Fruit fly (Drosophila melanogaster): ENCODE measurements around the gene CG31279.

The CG31279 gene

DNA sequence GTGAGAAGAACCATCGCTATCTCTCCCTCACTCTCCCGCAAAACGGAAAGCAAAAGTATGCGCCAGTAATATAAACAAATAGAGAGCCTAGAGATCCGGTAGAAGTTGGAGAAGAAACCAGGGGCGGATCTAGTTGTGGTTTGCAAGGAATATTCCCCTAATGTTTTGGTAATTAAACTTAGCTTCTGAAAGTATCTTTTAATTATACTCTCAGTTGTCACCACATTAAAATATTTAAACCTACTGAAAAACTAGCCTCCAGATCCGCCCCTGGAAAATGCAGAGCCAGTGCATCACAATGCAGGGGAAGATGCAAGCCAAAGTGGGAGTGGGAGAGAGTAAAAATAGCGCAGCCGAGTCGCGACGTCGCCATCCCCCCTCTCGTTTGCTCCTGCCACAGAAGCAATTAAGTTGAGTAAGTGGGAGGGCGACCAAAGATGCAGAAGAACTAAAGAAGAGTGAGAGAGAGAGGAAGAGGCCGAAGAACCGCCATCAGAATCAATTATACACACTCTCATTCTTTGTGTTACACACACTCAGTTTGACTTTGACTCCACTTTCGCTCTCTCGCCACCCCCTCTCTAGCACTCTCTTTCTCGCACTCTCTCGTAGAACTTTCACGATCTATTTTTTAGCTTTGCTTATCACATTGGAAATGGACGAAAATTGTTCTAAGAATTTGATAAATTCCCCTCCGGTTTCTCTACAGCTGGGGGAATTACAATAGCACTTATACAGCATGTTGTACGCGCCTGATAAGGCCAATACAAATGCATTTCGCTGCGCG lies 18.9 kb downstream of the CG31279 start (continued):
- peak; percentile 85 for TF ChIP-seq ab (GFP tag; optimal IDR thresholded peaks at IDR 0.05)
- TF ChIP-seq CG18599 (GFP tag; optimal IDR thresholded peaks at IDR 0.05) = peak; percentile 83
- no peak for TF ChIP-seq br (optimal IDR thresholded peaks at IDR 0.05)
- TF ChIP-seq BEAF-32 (GFP tag; optimal IDR thresholded peaks at IDR 0.05) = no peak
- peak; percentile 66 for TF ChIP-seq CG13123 (GFP tag; optimal IDR thresholded peaks at IDR 0.05)
- peak; percentile 40 for TF ChIP-seq Hey (tag; optimal IDR thresholded peaks at IDR 0.05)
- TF ChIP-seq gcm2 (GFP tag; optimal IDR thresholded peaks at IDR 0.05) = peak; percentile 6
- TF ChIP-seq CG1832 (GFP tag; optimal IDR thresholded peaks at IDR 0.05) = peak; percentile 60
- peak; percentile 96 for TF ChIP-seq pnt (GFP tag; optimal IDR thresholded peaks at IDR 0.05)
- TF ChIP-seq NFAT (GFP tag; IDR thresholded peaks at IDR 0.05) = peak; percentile 75
- no peak for TF ChIP-seq lov (optimal IDR thresholded peaks at IDR 0.05)
- TF ChIP-seq lov (GFP tag; IDR thresholded peaks at IDR 0.05) = peak; percentile 95
- TF ChIP-seq CG14441 (GFP tag; IDR thresholded peaks at IDR 0.05) = peak; percentile 91
- TF ChIP-seq Fer1 (GFP tag; optimal IDR thresholded peaks at IDR 0.05) = peak; percentile 45
- peak; percentile 96 for TF ChIP-seq H15 (GFP tag; IDR thresholded peaks at IDR 0.05)
- peak; percentile 93 for TF ChIP-seq CG13624 (GFP tag; optimal IDR thresholded peaks at IDR 0.05)
- TF ChIP-seq Atf-2 (GFP tag; optimal IDR thresholded peaks at IDR 0.05) = peak; percentile 87
- peak; percentile 68; the same call in 2 of the 3 replicates for TF ChIP-seq knrl (GFP tag; IDR thresholded peaks at IDR 0.05; ENCODE audit: partially characterized antibody)
- TF ChIP-seq sim (GFP tag; IDR thresholded peaks at IDR 0.05) = peak; percentile 94
- TF ChIP-seq CG9215 (GFP tag; IDR thresholded peaks at IDR 0.05) = peak; percentile 87
- peak; percentile 78 for TF ChIP-seq CG9932 (GFP tag; IDR thresholded peaks at IDR 0.05)
- peak; percentile 90 for TF ChIP-seq CG10209 (GFP tag; optimal IDR thresholded peaks at IDR 0.05)
- peak; percentile 88 for TF ChIP-seq Max (GFP tag; optimal IDR thresholded peaks at IDR 0.05)
- TF ChIP-seq abd-A (tag; optimal IDR thresholded peaks at IDR 0.05) = no peak
- TF ChIP-seq bsh (GFP tag; optimal IDR thresholded peaks at IDR 0.05) = peak; percentile 95 to 99
- peak; percentile 96 for TF ChIP-seq pum (GFP tag; optimal IDR thresholded peaks at IDR 0.05)
- TF ChIP-seq Dek (tag; optimal IDR thresholded peaks at IDR 0.05) = peak; percentile 73
- peak; percentile 34; the same call in 1 of the 2 replicates for TF ChIP-seq CG10321 (GFP tag; IDR thresholded peaks at IDR 0.05)
- TF ChIP-seq CG8281 (tag; optimal IDR thresholded peaks at IDR 0.05) = peak; percentile 82
- TF ChIP-seq bigmax (GFP tag; optimal IDR thresholded peaks at IDR 0.05) = peak; percentile 9
- peak; percentile 93 for TF ChIP-seq Oli (tag; optimal IDR thresholded peaks at IDR 0.05)
- TF ChIP-seq CG14710 (tag; optimal IDR thresholded peaks at IDR 0.05) = peak; percentile 95
- peak; percentile 81 for TF ChIP-seq CG11560 (tag; IDR thresholded peaks at IDR 0.05)
- TF ChIP-seq CG15696 (tag; optimal IDR thresholded peaks at IDR 0.05) = peak; percentile 97
- peak; percentile 36 for TF ChIP-seq CG7928 (GFP tag; optimal IDR thresholded peaks at IDR 0.05)
- TF ChIP-seq vfl (GFP tag; optimal IDR thresholded peaks at IDR 0.05) = peak; percentile 51
- peak; percentile 84 for TF ChIP-seq trh (GFP tag; optimal IDR thresholded peaks at IDR 0.05)
- TF ChIP-seq croc (GFP tag; conservative IDR thresholded peaks at IDR 0.05) = peak; percentile 97
- peak; percentile 87 for TF ChIP-seq CG10462 (GFP tag; optimal IDR thresholded peaks at IDR 0.05)
- TF ChIP-seq CG7963 (GFP tag; IDR thresholded peaks at IDR 0.05; ENCODE audit: partially characterized antibody) = peak; percentile 67
- peak; percentile 64 for TF ChIP-seq sug (tag; optimal IDR thresholded peaks at IDR 0.05)
- peak; percentile 85 for TF ChIP-seq cato (GFP tag; optimal IDR thresholded peaks at IDR 0.05; ENCODE audit: borderline replicate concordance)
- no peak for TF ChIP-seq CG2129 (GFP tag; IDR thresholded peaks at IDR 0.05; ENCODE audit: partially characterized antibody)
- TF ChIP-seq toy (GFP tag; IDR thresholded peaks at IDR 0.05) = peak; percentile 65; the same call in 1 of the 2 replicates
- TF ChIP-seq ind (GFP tag; optimal IDR thresholded peaks at IDR 0.05) = peak; percentile 94
- TF ChIP-seq gce (GFP tag; IDR thresholded peaks at IDR 0.05) = peak; percentile 96
- TF ChIP-seq pb (GFP tag; optimal IDR thresholded peaks at IDR 0.05) = peak; percentile 86
- peak; percentile 80 for TF ChIP-seq en (GFP tag; optimal IDR thresholded peaks at IDR 0.05)
- peak; percentile 85 for TF ChIP-seq so (GFP tag; IDR thresholded peaks at IDR 0.05)

Data from whole organism, embryonic.